Worm (Caenorhabditis elegans): ENCODE measurements around the gene C46C2.2.

The C46C2.2 gene

DNA sequence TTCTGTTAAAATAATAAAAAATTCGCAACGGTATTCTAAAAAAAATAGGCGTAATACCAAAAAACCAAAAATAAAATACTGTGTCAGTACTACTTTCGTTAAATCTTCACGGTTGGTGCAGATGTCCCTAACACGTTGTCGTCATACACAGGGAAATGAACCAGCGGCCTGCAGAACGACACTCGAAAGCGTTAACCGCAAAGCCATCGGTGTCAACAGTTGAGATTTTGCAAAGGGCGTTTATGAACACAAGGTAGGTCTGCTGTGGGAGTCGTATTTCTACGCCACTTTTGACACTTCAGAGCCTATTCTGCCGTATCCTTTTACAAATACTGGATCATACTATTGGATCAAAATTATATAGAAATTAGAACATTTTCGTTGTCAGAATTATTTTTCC is 26.3 kb upstream of the C46C2.2 start (continued):
- TF ChIP-seq fkh-8 (tag; optimal IDR thresholded peaks at IDR 0.05) (peak; percentile 63), rnt-1 (tag; optimal IDR thresholded peaks at IDR 0.05) (peak; percentile 92), ceh-82 (tag; optimal IDR thresholded peaks at IDR 0.05) (peak in 2 of 3 experiments; percentile 47 to 66), nhr-85 (tag) (peak; percentile 60), nhr-11 (tag; optimal IDR thresholded peaks at IDR 0.05) (no peak)

DNA sequence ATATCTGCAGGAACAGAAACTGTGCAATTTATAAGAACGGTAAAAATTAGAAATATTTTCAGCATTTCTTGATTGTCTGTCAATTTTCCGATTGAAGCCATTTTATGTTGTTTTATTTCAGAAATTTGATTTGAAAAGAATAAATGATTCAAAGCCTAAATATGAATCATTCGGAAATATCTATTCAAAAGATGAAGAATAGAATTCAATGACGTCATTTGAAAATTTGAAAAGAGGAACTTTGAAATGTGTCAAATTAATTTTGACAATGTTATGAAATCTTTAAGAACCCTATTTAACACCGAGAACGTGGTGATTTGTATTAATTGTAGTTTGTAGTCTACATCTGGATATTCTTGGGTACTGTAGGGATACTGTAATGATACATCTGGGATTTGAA is 25.0 kb upstream of the C46C2.2 start, which contains the start of gene C46C2.5:
C46C2.5 (minus strand) TSS at position 101 of the 400 bp plus-strand sequence.
- TF ChIP-seq hlh-17 (GFP tag; optimal IDR thresholded peaks at IDR 0.05; ENCODE audit: borderline replicate concordance) = no peak
- TF ChIP-seq aly-2 (tag; optimal IDR thresholded peaks at IDR 0.05) = no peak
- no peak for TF ChIP-seq zip-4 (GFP tag; optimal IDR thresholded peaks at IDR 0.05)
- TF ChIP-seq isw-1 (GFP tag; IDR thresholded peaks at IDR 0.05) = no peak
- TF ChIP-seq unc-86 (tag; optimal IDR thresholded peaks at IDR 0.05) = no peak
- no peak for TF ChIP-seq fkh-10 (GFP tag; optimal IDR thresholded peaks at IDR 0.05)
- no peak for TF ChIP-seq F16B12.6 (tag; optimal IDR thresholded peaks at IDR 0.05)
- no peak for TF ChIP-seq nhr-20 (tag; optimal IDR thresholded peaks at IDR 0.05)
- TF ChIP-seq lsy-2 (tag; optimal IDR thresholded peaks at IDR 0.05) = no peak

- TF ChIP-seq lsy-2 (tag; optimal IDR thresholded peaks at IDR 0.05) = peak in 1 of 2 experiments; percentile 19
Measured at ce11 chrIV:9194524-9194923, 23.0 kb upstream of the C46C2.2 start, which contains the start of gene C46C2.7. C46C2.7 (plus strand) TSS chrIV:9194824.

- TF ChIP-seq grh-1 (GFP tag; IDR thresholded peaks at IDR 0.05) = peak; percentile 99
- TF ChIP-seq nhr-90 (tag; optimal IDR thresholded peaks at IDR 0.05; ENCODE audit: poor library complexity) = peak; percentile 53
- TF ChIP-seq rnt-1 (tag; optimal IDR thresholded peaks at IDR 0.05) = peak; percentile 30
- TF ChIP-seq lin-14 (GFP tag; optimal IDR thresholded peaks at IDR 0.05) = peak; percentile 23
- peak; percentile 82 for TF ChIP-seq nhr-85 (tag)
- TF ChIP-seq isw-1 (GFP tag; IDR thresholded peaks at IDR 0.05) = peak; percentile 82
- peak; percentile 10 for TF ChIP-seq pax-3 (tag; optimal IDR thresholded peaks at IDR 0.05)
- TF ChIP-seq unc-98 (GFP tag; IDR thresholded peaks at IDR 0.05) = peak; percentile 8; the same call in 1 of the 2 replicates
- peak; percentile 95 for TF ChIP-seq nhr-19 (GFP tag; conservative IDR thresholded peaks at IDR 0.05)
- TF ChIP-seq lin-35 (GFP tag; optimal IDR thresholded peaks at IDR 0.05) = peak in 1 of 2 experiments; percentile 20
- TF ChIP-seq ceh-88 (GFP tag; IDR thresholded peaks at IDR 0.05) = peak; percentile 86
- peak; percentile 93 for TF ChIP-seq mab-9 (GFP tag; IDR thresholded peaks at IDR 0.05)
- TF ChIP-seq nhr-71 (tag; optimal IDR thresholded peaks at IDR 0.05) = peak; percentile 46
- peak; percentile 73 for TF ChIP-seq F16B12.6 (tag; optimal IDR thresholded peaks at IDR 0.05)
- peak; percentile 22 to 51 for TF ChIP-seq lsy-2 (tag; optimal IDR thresholded peaks at IDR 0.05)
- peak; percentile 10 to 18 for TF ChIP-seq efl-1 (optimal IDR thresholded peaks at IDR 0.05)
- TF ChIP-seq efl-1 (GFP tag; optimal IDR thresholded peaks at IDR 0.05 in 1 of 2) = peak in 1 of 2 experiments; percentile 95
- peak; percentile 22 for TF ChIP-seq nhr-20 (tag; optimal IDR thresholded peaks at IDR 0.05)
Measured at ce11 chrIV:9196023-9196636, 21.4 kb upstream of the C46C2.2 start.

DNA sequence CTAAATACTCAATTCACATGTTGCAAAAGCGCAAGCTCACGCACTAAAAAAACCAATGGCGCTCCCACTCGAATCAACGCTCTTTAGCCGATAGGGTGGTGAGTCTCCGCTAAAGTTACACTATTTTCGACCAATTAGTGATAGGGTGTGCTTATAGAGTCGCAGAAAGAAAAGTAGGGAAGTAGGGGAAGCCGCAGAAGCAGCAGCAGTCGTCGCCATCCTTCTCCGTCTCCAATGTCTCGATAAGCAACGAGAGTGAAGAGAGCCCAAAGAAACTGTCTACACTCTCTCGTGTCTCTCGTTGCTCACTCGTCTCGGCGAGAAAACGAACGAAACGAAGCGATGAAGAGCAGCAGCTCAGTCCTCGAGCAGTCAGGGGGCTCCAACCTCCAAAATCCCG is 20.8 kb upstream of the C46C2.2 start:
- TF ChIP-seq ceh-63 (GFP tag; optimal IDR thresholded peaks at IDR 0.05) = no peak
- peak in 1 of 2 experiments; percentile 13 for TF ChIP-seq egl-27 (tag; optimal IDR thresholded peaks at IDR 0.05)
- no peak for TF ChIP-seq lin-39 (tag; optimal IDR thresholded peaks at IDR 0.05)
- no peak for TF ChIP-seq nhr-28 (tag; optimal IDR thresholded peaks at IDR 0.05)
- TF ChIP-seq snu-23 (GFP tag; optimal IDR thresholded peaks at IDR 0.05) = peak; percentile 75
- TF ChIP-seq mef-2 (tag; optimal IDR thresholded peaks at IDR 0.05) = peak; percentile 41
- peak; percentile 30 for TF ChIP-seq ces-1 (GFP tag; optimal IDR thresholded peaks at IDR 0.05)
- no peak for TF ChIP-seq pag-3 (tag; optimal IDR thresholded peaks at IDR 0.05; ENCODE audit: borderline replicate concordance, insufficient read depth)
- no peak for TF ChIP-seq hpl-2 (GFP tag; optimal IDR thresholded peaks at IDR 0.05)
- peak; percentile 29 for TF ChIP-seq ceh-8 (GFP tag; optimal IDR thresholded peaks at IDR 0.05)
- no peak for TF ChIP-seq ceh-90 (tag; optimal IDR thresholded peaks at IDR 0.05)
- TF ChIP-seq C16A3.4 (tag; optimal IDR thresholded peaks at IDR 0.05) = no peak
- peak; percentile 18 for TF ChIP-seq nhr-90 (tag; optimal IDR thresholded peaks at IDR 0.05; ENCODE audit: poor library complexity)
- no peak for TF ChIP-seq hlh-4 (tag; optimal IDR thresholded peaks at IDR 0.05)
- peak; percentile 51 for TF ChIP-seq xbp-1 (tag; optimal IDR thresholded peaks at IDR 0.05)
- TF ChIP-seq pqm-1 (tag; optimal IDR thresholded peaks at IDR 0.05) = no peak
- peak; percentile 37 for TF ChIP-seq mep-1 (tag; optimal IDR thresholded peaks at IDR 0.05)
- no peak for TF ChIP-seq elt-3 (tag; optimal IDR thresholded peaks at IDR 0.05)
- peak; percentile 56 for TF ChIP-seq snpc-4 (tag; optimal IDR thresholded peaks at IDR 0.05)
- TF ChIP-seq unc-86 (tag; optimal IDR thresholded peaks at IDR 0.05) = peak; percentile 77

All from whole organism, L1 larva.